Worm (Caenorhabditis elegans): ENCODE results near the gene scl-5.

DNA sequence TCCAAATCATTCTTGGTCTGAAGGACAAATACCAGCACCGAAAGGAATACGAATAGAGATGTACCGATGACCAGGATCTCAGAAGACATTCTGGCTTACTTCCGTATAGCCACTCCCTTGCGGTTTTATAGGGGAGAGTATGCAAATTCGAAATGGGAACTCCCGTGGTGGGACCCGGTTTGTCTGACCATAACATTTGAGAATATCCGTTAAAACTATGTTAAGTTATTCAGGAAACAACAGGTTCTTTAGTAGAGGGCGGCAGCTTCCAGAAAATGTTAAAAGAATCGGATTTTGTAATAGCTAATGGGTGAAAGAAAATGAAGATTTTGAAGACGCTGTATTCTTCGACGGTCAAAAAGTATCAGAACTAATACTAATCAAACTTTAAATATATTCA is 3.4 kb downstream of the scl-5 start, which contains the start of gene col-131:
- TF ChIP-seq ztf-23 (GFP tag; IDR thresholded peaks at IDR 0.05) (no peak), ztf-29 (GFP tag; IDR thresholded peaks at IDR 0.05) (no peak), klf-2 (GFP tag; conservative IDR thresholded peaks at IDR 0.05) (no peak)
